Fruit fly (Drosophila melanogaster) whole organism, embryonic: Measurements from ENCODE around the gene Dredd.

Experiments used
- CG10209 ChIP-seq: fragments of 200-800 bp; sonication (Bioruptor generic); optimal IDR thresholded peaks from 3 replicates; lab custom pipeline; 2017; ENCODE audit warnings: missing biosample characterization, mild to moderate bottlenecking, missing genetic modification characterization, missing genetic modification reagents
- CG10274 ChIP-seq: fragments of 200-800 bp; sonication (Bioruptor generic); optimal IDR thresholded peaks from 3 replicates; lab custom pipeline; 2017; ENCODE audit warnings: missing biosample characterization, mild to moderate bottlenecking, missing genetic modification characterization
- CG10462 ChIP-seq: fragments of 200-800 bp; sonication (Bioruptor generic); optimal IDR thresholded peaks from 2 replicates; lab custom pipeline; 2016; ENCODE audit warnings: missing biosample characterization, missing genetic modification characterization
- CG11504 ChIP-seq: fragments of 200-800 bp; sonication (Bioruptor generic); optimal IDR thresholded peaks from 3 replicates; lab custom pipeline; 2019; ENCODE audit warnings: missing biosample characterization, mild to moderate bottlenecking, missing genetic modification characterization, moderate library complexity
- CG12659 ChIP-seq: fragments of 200-800 bp; sonication (Bioruptor generic); optimal IDR thresholded peaks from 3 replicates; lab custom pipeline; 2017; ENCODE audit warnings: mild to moderate bottlenecking, missing biosample characterization, missing genetic modification reagents, missing genetic modification characterization
- CG13287 ChIP-seq: fragments of 200-800 bp; sonication (Bioruptor generic); IDR thresholded peaks from 2 replicates; pipeline ENCODE4 v1.3.6; 2022; ENCODE audit warnings: missing biosample characterization, missing genetic modification characterization; ENCODE audit not compliant: partially characterized antibody
- CG15073 ChIP-seq: fragments of 200-800 bp; sonication (Bioruptor generic); optimal IDR thresholded peaks from 2 replicates; lab custom pipeline; 2016; ENCODE audit warnings: missing biosample characterization, missing genetic modification characterization
- CG15514 ChIP-seq: fragments of 200-800 bp; sonication (Bioruptor generic); optimal IDR thresholded peaks from 3 replicates; lab custom pipeline; 2017; ENCODE audit warnings: missing biosample characterization, missing genetic modification characterization, mild to moderate bottlenecking, moderate library complexity, missing genetic modification reagents
- CG16815 ChIP-seq: fragments of 200-800 bp; sonication (Bioruptor generic); optimal IDR thresholded peaks from 3 replicates; lab custom pipeline; 2017; ENCODE audit warnings: missing biosample characterization, mild to moderate bottlenecking, missing genetic modification characterization
- CG17186 ChIP-seq: fragments of 200-800 bp; sonication (Bioruptor generic); optimal IDR thresholded peaks from 3 replicates; lab custom pipeline; 2017; ENCODE audit warnings: missing biosample characterization, missing genetic modification reagents, missing genetic modification characterization
- CG17359 ChIP-seq: fragments of 200-800 bp; sonication (Bioruptor generic); optimal IDR thresholded peaks from 3 replicates; lab custom pipeline; 2018; ENCODE audit warnings: missing biosample characterization, mild to moderate bottlenecking, missing genetic modification characterization, moderate library complexity
- CG18764 ChIP-seq: fragments of 200-800 bp; sonication (Bioruptor generic); optimal IDR thresholded peaks from 3 replicates; lab custom pipeline; 2016; ENCODE audit warnings: missing biosample characterization, missing genetic modification characterization
- CG2875 ChIP-seq: fragments of 200-800 bp; sonication (Bioruptor generic); optimal IDR thresholded peaks from 2 replicates; lab custom pipeline; 2017; ENCODE audit warnings: missing biosample characterization, mild to moderate bottlenecking, missing genetic modification characterization, missing genetic modification reagents
- CG30403 ChIP-seq: fragments of 200-800 bp; sonication (Bioruptor generic); optimal IDR thresholded peaks from 3 replicates; lab custom pipeline; 2016; ENCODE audit warnings: missing biosample characterization, missing genetic modification characterization
- CG31365 ChIP-seq: fragments of 200-800 bp; sonication (Bioruptor generic); optimal IDR thresholded peaks from 2 replicates; lab custom pipeline; 2018; ENCODE audit warnings: missing biosample characterization, mild to moderate bottlenecking, missing genetic modification characterization
- CG31388 ChIP-seq: fragments of 200-800 bp; sonication (Bioruptor generic); optimal IDR thresholded peaks from 2 replicates; lab custom pipeline; 2016; ENCODE audit warnings: missing biosample characterization, missing genetic modification characterization
- CG6272 ChIP-seq: fragments of 200-800 bp; sonication (Bioruptor generic); IDR thresholded peaks from 2 replicates; pipeline ENCODE4 v1.3.6; 2022; ENCODE audit warnings: missing biosample characterization, missing genetic modification characterization
- CG7928 ChIP-seq: fragments of 200-800 bp; sonication (Bioruptor generic); optimal IDR thresholded peaks from 2 replicates; lab custom pipeline; 2017; ENCODE audit warnings: missing biosample characterization, mild to moderate bottlenecking, missing genetic modification characterization
- CG8281 ChIP-seq: fragments of 200-800 bp; sonication (Bioruptor generic); optimal IDR thresholded peaks from 2 replicates; lab custom pipeline; 2018; ENCODE audit warnings: missing biosample characterization, mild to moderate bottlenecking, missing genetic modification characterization, moderate library complexity
- CG8944 ChIP-seq: fragments of 200-800 bp; sonication (Bioruptor generic); optimal IDR thresholded peaks from 3 replicates; lab custom pipeline; 2016; ENCODE audit warnings: missing biosample characterization, missing genetic modification characterization
- CHES-1-like ChIP-seq: fragments of 200-800 bp; sonication (Bioruptor generic); optimal IDR thresholded peaks from 2 replicates; lab custom pipeline; 2016; ENCODE audit warnings: missing biosample characterization, missing genetic modification characterization
- CrebB ChIP-seq: fragments of 200-800 bp; sonication (Bioruptor generic); optimal IDR thresholded peaks from 3 replicates; lab custom pipeline; 2018; ENCODE audit warnings: missing biosample characterization, mild to moderate bottlenecking, missing genetic modification characterization
- D19B ChIP-seq: fragments of 200-800 bp; sonication (Bioruptor generic); optimal IDR thresholded peaks from 2 replicates; lab custom pipeline; 2017; ENCODE audit warnings: missing biosample characterization, mild to moderate bottlenecking, missing genetic modification characterization
- Dll ChIP-seq: fragments of 200-800 bp; sonication (Bioruptor generic); IDR thresholded peaks from 4 replicates; pipeline ENCODE4 v1.3.6; 2022; ENCODE audit warnings: missing biosample characterization, missing genetic modification characterization; ENCODE audit not compliant: partially characterized antibody
- Ets65A ChIP-seq: fragments of 200-800 bp; sonication (Bioruptor generic); peaks from one replicate; lab custom pipeline; 2016; ENCODE audit warnings: missing biosample characterization, missing genetic modification characterization
- GATAe ChIP-seq: fragments of 200-800 bp; sonication (Bioruptor generic); conservative IDR thresholded peaks from 2 replicates; pipeline ENCODE4 v1.3.6; 2022; ENCODE audit warnings: missing biosample characterization, missing genetic modification characterization
- Oli ChIP-seq: fragments of 200-800 bp; sonication (Bioruptor generic); optimal IDR thresholded peaks from 2 replicates; lab custom pipeline; 2018; ENCODE audit warnings: missing biosample characterization, mild to moderate bottlenecking, missing genetic modification characterization, moderate library complexity
- bbx ChIP-seq: fragments of 200-800 bp; sonication (Bioruptor generic); IDR thresholded peaks from 2 replicates; pipeline ENCODE4 v1.3.6; 2022; ENCODE audit warnings: missing biosample characterization, missing genetic modification characterization; ENCODE audit not compliant: partially characterized antibody
- crp ChIP-seq, 2 experiments: fragments of 200-800 bp; sonication (Bioruptor generic); optimal IDR thresholded peaks; 2 replicates in 1 of 2; 3 replicates in 1 of 2; lab custom pipeline; 2017; ENCODE audit warnings: missing biosample characterization in 2 of 2, missing genetic modification characterization in 2 of 2, mild to moderate bottlenecking in 1 of 2, moderate library complexity in 1 of 2
- cwo ChIP-seq: fragments of 200-800 bp; sonication (Bioruptor generic); optimal IDR thresholded peaks from 3 replicates; lab custom pipeline; 2017; ENCODE audit warnings: missing biosample characterization, missing genetic modification characterization, mild to moderate bottlenecking, moderate library complexity, missing genetic modification reagents
- da ChIP-seq: fragments of 200-800 bp; sonication (Bioruptor generic); optimal IDR thresholded peaks from 2 replicates; lab custom pipeline; 2016; ENCODE audit warnings: missing biosample characterization, missing genetic modification characterization
- danr ChIP-seq: fragments of 200-800 bp; sonication (Bioruptor generic); IDR thresholded peaks from 2 replicates; pipeline ENCODE4 v1.3.6; 2022; ENCODE audit warnings: missing biosample characterization, missing genetic modification characterization
- dmrt99B ChIP-seq: fragments of 200-800 bp; sonication (Bioruptor generic); optimal IDR thresholded peaks from 2 replicates; lab custom pipeline; 2018; ENCODE audit warnings: missing biosample characterization, mild to moderate bottlenecking, missing genetic modification characterization, moderate library complexity
- grn ChIP-seq: fragments of 200-800 bp; sonication (Bioruptor generic); optimal IDR thresholded peaks from 3 replicates; lab custom pipeline; 2017; ENCODE audit warnings: missing biosample characterization, missing genetic modification characterization
- jumu ChIP-seq: fragments of 200-800 bp; sonication (Bioruptor generic); optimal IDR thresholded peaks from 3 replicates; lab custom pipeline; 2016; ENCODE audit warnings: missing biosample characterization, missing genetic modification characterization
- kni ChIP-seq: fragments of 200-800 bp; sonication (Bioruptor generic); optimal IDR thresholded peaks from 3 replicates; lab custom pipeline; 2017; ENCODE audit warnings: mild to moderate bottlenecking, missing biosample characterization, missing genetic modification reagents, missing genetic modification characterization
- nerfin-2 ChIP-seq: fragments of 200-800 bp; sonication (Bioruptor generic); IDR thresholded peaks from 2 replicates; pipeline ENCODE4 v1.3.6; 2022; ENCODE audit warnings: missing biosample characterization, missing genetic modification characterization; ENCODE audit not compliant: partially characterized antibody
- otp ChIP-seq: fragments of 200-800 bp; sonication (Bioruptor generic); IDR thresholded peaks from 3 replicates; pipeline ENCODE4, ENCODE4 v1.3.6; 2022; ENCODE audit warnings: missing biosample characterization, missing genetic modification characterization
- pb ChIP-seq: fragments of 200-800 bp; sonication (Bioruptor generic); optimal IDR thresholded peaks from 3 replicates; lab custom pipeline; 2016; ENCODE audit warnings: missing biosample characterization, missing genetic modification characterization
- pho ChIP-seq: fragments of 200-800 bp; sonication (Bioruptor generic); optimal IDR thresholded peaks from 2 replicates; lab custom pipeline; 2016; ENCODE audit warnings: missing biosample characterization, missing genetic modification characterization
- pita ChIP-seq: fragments of 200-800 bp; sonication (Bioruptor generic); optimal IDR thresholded peaks from 2 replicates; lab custom pipeline; 2017; ENCODE audit warnings: missing biosample characterization, mild to moderate bottlenecking, missing genetic modification characterization
- rib ChIP-seq: fragments of 200-800 bp; sonication (Bioruptor generic); IDR thresholded peaks from 2 replicates; pipeline ENCODE4 v1.3.6; 2022; ENCODE audit warnings: missing biosample characterization, missing genetic modification characterization
- schlank ChIP-seq: fragments of 200-800 bp; sonication (Bioruptor generic); optimal IDR thresholded peaks from 2 replicates; lab custom pipeline; 2018; ENCODE audit warnings: missing biosample characterization, mild to moderate bottlenecking, missing genetic modification characterization
- slou ChIP-seq: fragments of 200-800 bp; sonication (Bioruptor generic); optimal IDR thresholded peaks from 3 replicates; lab custom pipeline; 2016; ENCODE audit warnings: missing biosample characterization, missing genetic modification characterization
- sqz ChIP-seq: fragments of 200-800 bp; sonication (Bioruptor generic); optimal IDR thresholded peaks from 3 replicates; lab custom pipeline; 2018; ENCODE audit warnings: missing biosample characterization, mild to moderate bottlenecking, missing genetic modification characterization
- stc ChIP-seq: fragments of 200-800 bp; sonication (Bioruptor generic); IDR thresholded peaks from 2 replicates; pipeline ENCODE4 v1.3.6; 2022; ENCODE audit warnings: missing biosample characterization, missing genetic modification characterization
- tna ChIP-seq: fragments of 200-800 bp; sonication (Bioruptor generic); IDR thresholded peaks from 2 replicates; pipeline ENCODE4 v1.3.6; 2022; ENCODE audit warnings: missing biosample characterization, missing genetic modification characterization; ENCODE audit not compliant: partially characterized antibody
- unc-4 ChIP-seq: fragments of 200-800 bp; sonication (Bioruptor generic); IDR thresholded peaks from 2 replicates; pipeline ENCODE4 v1.3.6; 2022; ENCODE audit warnings: missing biosample characterization, missing genetic modification characterization; ENCODE audit not compliant: partially characterized antibody
- vfl ChIP-seq: fragments of 200-800 bp; sonication (Bioruptor generic); optimal IDR thresholded peaks from 2 replicates; lab custom pipeline; 2016; ENCODE audit warnings: missing biosample characterization, missing genetic modification characterization
- zen2 ChIP-seq: fragments of 200-800 bp; sonication (Bioruptor generic); IDR thresholded peaks from 3 replicates; pipeline ENCODE4 v1.3.6; 2022; ENCODE audit warnings: missing biosample characterization, missing genetic modification characterization; ENCODE audit not compliant: partially characterized antibody

Gene Dredd

dm6 chrX:625157-625627 is 10.2 kb downstream of the Dredd start, which contains the start of the genes CG13364 and Hinfp (continued):
- TF ChIP-seq CG6272 (GFP tag; lab: Robert Waterston, UW) (no peak), CG2875 (no peak), jumu (GFP tag; lab: Kevin White, UChicago) (no peak), cwo (GFP tag; lab: Kevin White, UChicago) (no peak), pho (GFP tag; lab: Kevin White, UChicago) (no peak), Oli (no peak), CG8281 (tag; lab: Kevin White, UChicago) (no peak), tna (GFP tag; lab: Robert Waterston, UW) (peak; percentile 88), grn (GFP tag; lab: Kevin White, UChicago) (no peak), CG10274 (GFP tag; lab: Kevin White, UChicago) (no peak), nerfin-2 (GFP tag; lab: Robert Waterston, UW) (peak; percentile 89), crp (GFP tag; optimal IDR thresholded peaks at IDR 0.05; lab: Kevin White, UChicago) (no peak), CG7928 (GFP tag; lab: Kevin White, UChicago) (no peak), Ets65A (GFP tag; lab: Kevin White, UChicago) (no peak), D19B (GFP tag; lab: Kevin White, UChicago) (no peak), CG12659 (GFP tag; lab: Kevin White, UChicago) (peak; percentile 39), da (GFP tag; lab: Kevin White, UChicago) (no peak), CG11504 (tag; lab: Kevin White, UChicago) (no peak), CG17186 (GFP tag; lab: Kevin White, UChicago) (peak; percentile 19), pb (no peak), zen2 (peak; percentile 61; the same call in 2 of the 3 replicates), slou (GFP tag; lab: Kevin White, UChicago) (no peak), CrebB (tag; lab: Kevin White, UChicago) (no peak), CG30403 (GFP tag; lab: Kevin White, UChicago) (no peak), CG16815 (GFP tag; lab: Kevin White, UChicago) (no peak), schlank (tag; lab: Kevin White, UChicago) (no peak), pita (no peak), dmrt99B (tag; lab: Kevin White, UChicago) (no peak), CG31388 (no peak), CHES-1-like (GFP tag; lab: Kevin White, UChicago) (no peak), CG17359 (tag; lab: Kevin White, UChicago) (no peak), unc-4 (GFP tag; lab: Robert Waterston, UW) (peak; percentile 78), bbx (GFP tag; lab: Robert Waterston, UW) (peak; percentile 82), CG8944 (no peak), kni (GFP tag; lab: Kevin White, UChicago) (no peak), CG10462 (GFP tag; lab: Kevin White, UChicago) (no peak), CG18764 (GFP tag; lab: Kevin White, UChicago) (no peak), CG10209 (GFP tag; lab: Kevin White, UChicago) (no peak), Dll (peak; percentile 84), vfl (GFP tag; lab: Kevin White, UChicago) (no peak), rib (no peak), danr (GFP tag; lab: Robert Waterston, UW) (no peak), CG31365 (no peak), GATAe (no peak), sqz (no peak), CG15514 (peak; percentile 83), otp (GFP tag; lab: Robert Waterston, UW) (no peak), stc (GFP tag; lab: Robert Waterston, UW) (no peak), CG13287 (GFP tag; lab: Robert Waterston, UW) (peak; percentile 75), CG15073 (GFP tag; lab: Kevin White, UChicago) (no peak)
